Worm (Caenorhabditis elegans): ENCODE data around the gene nhr-176.

DNA sequence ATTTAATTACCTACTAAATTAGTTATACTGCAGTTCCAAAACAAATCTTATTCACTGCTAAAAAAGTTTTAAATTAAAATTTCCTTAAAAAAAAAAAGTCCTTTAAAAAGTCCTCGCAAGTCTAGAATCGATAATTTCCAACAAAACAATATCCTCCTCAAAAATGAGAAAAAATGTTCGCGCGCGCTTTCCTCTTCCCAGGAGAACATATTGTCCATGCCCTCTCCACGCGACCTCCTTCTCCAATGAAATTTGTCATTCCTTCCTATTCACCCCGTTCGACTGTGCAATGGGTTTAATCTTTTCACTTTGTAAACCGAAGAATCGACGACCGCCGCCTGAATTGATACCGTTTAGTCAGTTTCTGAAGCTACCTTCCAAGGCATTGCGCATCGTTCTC, 35.0 kb upstream of the nhr-176 start, which contains the start of gene T10C6.10:
- TF ChIP-seq fos-1 (tag; optimal IDR thresholded peaks at IDR 0.05) (no peak), sem-4 (tag; optimal IDR thresholded peaks at IDR 0.05) (no peak), sma-9 (GFP tag; optimal IDR thresholded peaks at IDR 0.05) (no peak), sma-9 (tag; optimal IDR thresholded peaks at IDR 0.05) (no peak), lsy-2 (tag; optimal IDR thresholded peaks at IDR 0.05) (no peak), nhr-10 (tag; optimal IDR thresholded peaks at IDR 0.05) (no peak), ama-1 (optimal IDR thresholded peaks at IDR 0.05) (no peak), blmp-1 (tag; optimal IDR thresholded peaks at IDR 0.05; ENCODE audit: insufficient read depth) (no peak), unc-55 (GFP tag; optimal IDR thresholded peaks at IDR 0.05) (no peak), ZK546.5 (tag; optimal IDR thresholded peaks at IDR 0.05) (no peak), nhr-6 (tag; optimal IDR thresholded peaks at IDR 0.05) (no peak), Y55F3AM.14 (GFP tag; optimal IDR thresholded peaks at IDR 0.05) (no peak), ceh-82 (tag; optimal IDR thresholded peaks at IDR 0.05) (no peak)
